Worm (Caenorhabditis elegans): Measurements from ENCODE around the gene Y57A10C.11.

Y57A10C.11 gene

DNA sequence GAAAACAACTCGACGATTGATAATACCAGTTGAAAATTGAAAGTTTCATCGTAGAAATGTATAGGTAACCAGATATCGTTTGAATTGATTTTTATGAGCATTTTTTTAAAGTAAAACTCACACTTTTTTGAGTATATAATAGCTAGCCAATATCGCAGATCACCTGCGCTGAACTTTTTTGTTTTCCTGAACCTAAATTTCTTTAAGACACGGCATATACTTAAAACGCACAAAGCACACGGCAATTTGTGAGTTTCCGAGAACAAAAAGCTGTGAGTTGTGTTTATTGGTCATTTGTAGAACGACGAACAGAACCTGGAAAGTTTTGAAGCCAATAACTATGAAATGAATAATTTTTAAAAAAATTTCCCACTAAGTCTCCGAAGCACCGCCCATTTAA lies 12.9 kb downstream of the Y57A10C.11 start, which contains the start of gene sre-29:
Gene sre-29, minus strand, starts transcription at position 101 of the 400 bp plus-strand sequence.
- TF ChIP-seq ama-1 (optimal IDR thresholded peaks at IDR 0.05) = no peak
- TF ChIP-seq ama-1 (GFP tag; optimal IDR thresholded peaks at IDR 0.05) = no peak
- TF ChIP-seq egrh-3 (GFP tag; IDR thresholded peaks at IDR 0.05) = no peak
- no peak for TF ChIP-seq attf-5 (GFP tag; optimal IDR thresholded peaks at IDR 0.05)
- TF ChIP-seq lag-1 (GFP tag; IDR thresholded peaks at IDR 0.05) = no peak
- TF ChIP-seq F57A8.1 (GFP tag; optimal IDR thresholded peaks at IDR 0.05) = no peak
- no peak for TF ChIP-seq K12H6.12 (tag; optimal IDR thresholded peaks at IDR 0.05)
- no peak for TF ChIP-seq somi-1 (GFP tag; optimal IDR thresholded peaks at IDR 0.05)
- TF ChIP-seq F23B12.7 (tag; optimal IDR thresholded peaks at IDR 0.05; ENCODE audit: insufficient read depth) = no peak

DNA sequence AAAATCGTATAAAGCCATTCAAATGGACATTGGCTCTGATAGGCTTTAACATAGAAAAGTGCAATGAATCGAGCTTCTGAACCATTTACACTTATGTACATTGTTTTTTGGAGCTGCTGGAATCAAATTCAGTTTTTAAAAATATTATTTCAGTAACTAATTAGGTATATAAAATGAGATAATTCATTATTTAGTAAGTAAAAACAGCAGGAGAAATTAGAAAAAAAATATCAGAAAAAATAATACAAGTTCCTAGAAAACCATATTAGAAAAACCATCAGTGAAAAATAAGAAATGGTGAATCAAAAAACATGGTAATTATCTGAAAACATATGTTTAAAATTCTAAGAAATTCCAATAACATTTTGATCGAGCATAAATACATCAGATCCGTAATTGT lies 17.0 kb downstream of the Y57A10C.11 start, which contains the start of gene F57G9.7:
Gene F57G9.7, minus strand, starts transcription at position 101 of the 400 bp plus-strand sequence.
- TF ChIP-seq nhr-80 (tag; optimal IDR thresholded peaks at IDR 0.05) (no peak), him-1 (tag; optimal IDR thresholded peaks at IDR 0.05) (no peak), Y53G8AR.9 (GFP tag; conservative IDR thresholded peaks at IDR 0.05) (no peak), ceh-58 (GFP tag; IDR thresholded peaks at IDR 0.05) (no peak), chd-7 (tag; optimal IDR thresholded peaks at IDR 0.05) (no peak), zim-3 (tag; optimal IDR thresholded peaks at IDR 0.05) (no peak), tbp1 (GFP tag; optimal IDR thresholded peaks at IDR 0.05) (no peak), rcor-1 (GFP tag; IDR thresholded peaks at IDR 0.05) (no peak), ztf-28 (GFP tag; IDR thresholded peaks at IDR 0.05) (no peak), ceh-79 (tag; optimal IDR thresholded peaks at IDR 0.05) (no peak), die-1 (tag; optimal IDR thresholded peaks at IDR 0.05) (no peak), pbrm-1 (GFP tag; IDR thresholded peaks at IDR 0.05) (no peak), hsf-1 (GFP tag; IDR thresholded peaks at IDR 0.05) (no peak), dpl-1 (GFP tag; optimal IDR thresholded peaks at IDR 0.05) (no peak), snpc-1.3 (tag; optimal IDR thresholded peaks at IDR 0.05; ENCODE audit: insufficient read depth) (no peak), ztf-22 (GFP tag; optimal IDR thresholded peaks at IDR 0.05) (no peak)

DNA sequence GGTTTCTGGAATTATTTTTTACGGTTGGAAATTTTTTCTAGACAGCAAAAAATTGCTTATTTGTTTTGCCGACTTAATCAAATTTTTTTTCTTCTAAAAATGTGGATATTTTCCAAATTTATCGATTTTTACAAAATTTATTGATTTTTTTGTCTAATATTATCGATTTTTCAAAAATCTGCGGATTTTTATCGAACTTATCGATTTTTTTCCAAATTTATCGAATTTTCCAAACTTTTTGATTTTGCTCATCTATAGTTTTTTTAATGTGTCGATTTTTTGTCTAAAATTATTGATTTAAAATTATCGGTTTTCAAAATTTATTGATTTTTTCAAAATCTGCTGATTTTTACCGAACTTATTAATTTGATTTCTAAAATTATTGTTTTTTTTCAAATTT lies 20.6 kb downstream of the Y57A10C.11 start:
- TF ChIP-seq B0035.1 (tag; optimal IDR thresholded peaks at IDR 0.05) (no peak), sdz-38 (tag; optimal IDR thresholded peaks at IDR 0.05) (no peak), ztf-6 (GFP tag; IDR thresholded peaks at IDR 0.05) (no peak), mel-28 (tag; optimal IDR thresholded peaks at IDR 0.05; ENCODE audit: borderline replicate concordance) (no peak), nhr-90 (tag; optimal IDR thresholded peaks at IDR 0.05) (no peak), T07F8.4 (tag; optimal IDR thresholded peaks at IDR 0.05) (no peak), somi-1 (GFP tag; optimal IDR thresholded peaks at IDR 0.05) (no peak), Y79H2A.3 (GFP tag; conservative IDR thresholded peaks at IDR 0.05) (no peak), hrde-1 (tag; optimal IDR thresholded peaks at IDR 0.05; ENCODE audit: borderline replicate concordance) (no peak), repo-1 (tag; optimal IDR thresholded peaks at IDR 0.05) (no peak), ztf-18 (tag; optimal IDR thresholded peaks at IDR 0.05) (no peak)

DNA sequence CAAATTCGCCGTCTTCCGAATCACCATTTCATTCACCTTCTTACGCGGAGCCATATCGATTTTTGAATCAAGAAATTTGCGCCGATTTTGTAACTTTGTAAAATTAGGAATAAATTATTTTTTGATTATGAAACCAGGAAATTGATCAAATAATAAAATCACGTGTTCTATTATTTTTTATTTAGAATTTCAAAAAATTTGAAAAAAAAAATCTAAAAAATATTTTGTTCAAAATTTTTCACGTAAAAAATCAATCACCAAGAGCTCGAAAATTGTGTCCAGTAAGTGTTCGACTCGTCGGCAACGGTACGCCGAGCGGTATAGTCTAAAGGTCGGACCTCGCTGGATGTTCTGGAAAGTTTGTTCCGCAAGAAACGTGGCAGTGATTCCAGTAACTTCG lies 21.0 kb downstream of the Y57A10C.11 start, which contains the start of gene Y57A10B.7:
Gene Y57A10B.7, minus strand, starts transcription at position 101 of the 400 bp plus-strand sequence.
- TF ChIP-seq lsy-27 (tag; optimal IDR thresholded peaks at IDR 0.05; ENCODE audit: borderline replicate concordance, insufficient read depth) (no peak), ztf-22 (GFP tag; optimal IDR thresholded peaks at IDR 0.05) (no peak), F52B5.7 (tag; optimal IDR thresholded peaks at IDR 0.05) (no peak), rcor-1 (GFP tag; IDR thresholded peaks at IDR 0.05) (no peak), sea-2 (GFP tag; IDR thresholded peaks at IDR 0.05) (no peak), efl-1 (GFP tag; optimal IDR thresholded peaks at IDR 0.05) (no peak), ztf-6 (GFP tag; IDR thresholded peaks at IDR 0.05) (no peak), Y67H2A.10 (GFP tag; conservative IDR thresholded peaks at IDR 0.05) (no peak), nfya-2 (GFP tag; IDR thresholded peaks at IDR 0.05) (no peak), ccch-3 (GFP tag; optimal IDR thresholded peaks at IDR 0.05) (no peak), dpff-1 (tag; optimal IDR thresholded peaks at IDR 0.05) (no peak), B0261.1 (tag; optimal IDR thresholded peaks at IDR 0.05) (no peak), die-1 (tag; optimal IDR thresholded peaks at IDR 0.05) (no peak), aptf-2 (GFP tag; conservative IDR thresholded peaks at IDR 0.05) (no peak), B0019.2 (GFP tag; conservative IDR thresholded peaks at IDR 0.05) (no peak)

Measured in whole organism, young adult.